Worm (Caenorhabditis elegans): ENCODE measurements around the gene T04A8.8.

T04A8.8 gene

ce11 chrIII:4665272-4665671 is 28.5 kb upstream of the T04A8.8 start, which contains the start of gene T23F11.4:
TSS of gene T23F11.4 (minus strand) at chrIII:4665372.
- TF ChIP-seq ztf-1 (GFP tag; conservative IDR thresholded peaks at IDR 0.05) (no peak), R02D3.7 (tag; optimal IDR thresholded peaks at IDR 0.05) (no peak), ceh-82 (tag; optimal IDR thresholded peaks at IDR 0.05) (no peak), sma-9 (GFP tag; optimal IDR thresholded peaks at IDR 0.05) (no peak), sma-9 (tag; optimal IDR thresholded peaks at IDR 0.05) (no peak), unc-55 (GFP tag; optimal IDR thresholded peaks at IDR 0.05) (no peak), nhr-23 (tag; optimal IDR thresholded peaks at IDR 0.05) (no peak), nhr-6 (tag; optimal IDR thresholded peaks at IDR 0.05) (no peak), lin-39 (tag; optimal IDR thresholded peaks at IDR 0.05) (no peak), sma-3 (GFP tag; optimal IDR thresholded peaks at IDR 0.05) (no peak), lin-13 (GFP tag; optimal IDR thresholded peaks at IDR 0.05) (no peak), skn-1 (tag; optimal IDR thresholded peaks at IDR 0.05) (no peak), mbf-1 (tag; optimal IDR thresholded peaks at IDR 0.05) (no peak), nhr-10 (tag; optimal IDR thresholded peaks at IDR 0.05) (no peak), nhr-77 (tag; optimal IDR thresholded peaks at IDR 0.05) (no peak), mdl-1 (tag; optimal IDR thresholded peaks at IDR 0.05) (no peak), Y55F3AM.14 (GFP tag; optimal IDR thresholded peaks at IDR 0.05) (no peak), unc-39 (tag; optimal IDR thresholded peaks at IDR 0.05) (no peak), ceh-16 (tag; optimal IDR thresholded peaks at IDR 0.05) (no peak), ztf-11 (tag; optimal IDR thresholded peaks at IDR 0.05) (no peak)

ce11 chrIII:4666753-4667400 is 26.9 kb upstream of the T04A8.8 start:
- TF ChIP-seq snpc-4 (tag; optimal IDR thresholded peaks at IDR 0.05) (no peak), elt-3 (tag; optimal IDR thresholded peaks at IDR 0.05) (no peak), ZK546.5 (tag; optimal IDR thresholded peaks at IDR 0.05) (no peak), blmp-1 (tag; optimal IDR thresholded peaks at IDR 0.05; ENCODE audit: insufficient read depth) (no peak), lsy-2 (tag; optimal IDR thresholded peaks at IDR 0.05) (peak in 1 of 2 experiments; percentile 52), lin-39 (tag; optimal IDR thresholded peaks at IDR 0.05) (no peak), nhr-77 (tag; optimal IDR thresholded peaks at IDR 0.05) (no peak), crh-2 (tag; optimal IDR thresholded peaks at IDR 0.05) (peak; percentile 25), ztf-1 (GFP tag; conservative IDR thresholded peaks at IDR 0.05) (no peak), C34F6.9 (tag; optimal IDR thresholded peaks at IDR 0.05) (peak; percentile 70), lin-13 (GFP tag; optimal IDR thresholded peaks at IDR 0.05) (peak; percentile 29), dmd-4 (tag; optimal IDR thresholded peaks at IDR 0.05) (no peak), nhr-21 (tag; optimal IDR thresholded peaks at IDR 0.05) (peak; percentile 47), Y55F3AM.14 (GFP tag; optimal IDR thresholded peaks at IDR 0.05) (no peak), nhr-237 (tag; optimal IDR thresholded peaks at IDR 0.05) (no peak), nhr-6 (tag; optimal IDR thresholded peaks at IDR 0.05) (peak; percentile 34), ama-1 (optimal IDR thresholded peaks at IDR 0.05) (no peak), fos-1 (tag; optimal IDR thresholded peaks at IDR 0.05) (peak; percentile 7), ceh-16 (tag; optimal IDR thresholded peaks at IDR 0.05) (peak; percentile 2), mbf-1 (tag; optimal IDR thresholded peaks at IDR 0.05) (no peak), gmeb-1 (tag; optimal IDR thresholded peaks at IDR 0.05) (no peak), elt-1 (tag; optimal IDR thresholded peaks at IDR 0.05) (no peak), ztf-4 (tag; optimal IDR thresholded peaks at IDR 0.05) (no peak), sma-9 (GFP tag; optimal IDR thresholded peaks at IDR 0.05) (peak; percentile 49), sma-9 (tag; optimal IDR thresholded peaks at IDR 0.05) (no peak), R02D3.7 (tag; optimal IDR thresholded peaks at IDR 0.05) (no peak), nhr-11 (tag; optimal IDR thresholded peaks at IDR 0.05) (no peak), unc-55 (GFP tag; optimal IDR thresholded peaks at IDR 0.05) (peak; percentile 67), F13H6.1 (tag; optimal IDR thresholded peaks at IDR 0.05) (peak; percentile 65), lin-11 (tag; optimal IDR thresholded peaks at IDR 0.05) (no peak), alr-1 (tag; optimal IDR thresholded peaks at IDR 0.05) (no peak), nhr-129 (tag; optimal IDR thresholded peaks at IDR 0.05) (peak; percentile 61), ceh-82 (tag; optimal IDR thresholded peaks at IDR 0.05) (no peak), nhr-25 (tag; optimal IDR thresholded peaks at IDR 0.05) (peak; percentile 73), zag-1 (tag; optimal IDR thresholded peaks at IDR 0.05) (peak; percentile 46), mdl-1 (tag; optimal IDR thresholded peaks at IDR 0.05) (peak; percentile 5 to 15), sem-4 (tag; optimal IDR thresholded peaks at IDR 0.05) (no peak), mab-5 (tag; optimal IDR thresholded peaks at IDR 0.05) (no peak), unc-62 (GFP tag; optimal IDR thresholded peaks at IDR 0.05) (no peak), peb-1 (tag; optimal IDR thresholded peaks at IDR 0.05) (no peak), skn-1 (tag; optimal IDR thresholded peaks at IDR 0.05) (no peak), nhr-12 (tag; optimal IDR thresholded peaks at IDR 0.05) (no peak), sma-3 (GFP tag; optimal IDR thresholded peaks at IDR 0.05) (peak; percentile 52), nhr-10 (tag; optimal IDR thresholded peaks at IDR 0.05) (no peak), unc-39 (tag; optimal IDR thresholded peaks at IDR 0.05) (no peak), nhr-23 (tag; optimal IDR thresholded peaks at IDR 0.05) (no peak), egl-27 (tag; optimal IDR thresholded peaks at IDR 0.05) (no peak), ztf-11 (tag; optimal IDR thresholded peaks at IDR 0.05) (no peak), aly-2 (tag; optimal IDR thresholded peaks at IDR 0.05) (no peak)
